Fruit fly (Drosophila melanogaster): ENCODE data around the gene CG42852.
A peak's percentile ranks its signal among the peaks of the same experiment; 100 is the strongest.

DNA sequence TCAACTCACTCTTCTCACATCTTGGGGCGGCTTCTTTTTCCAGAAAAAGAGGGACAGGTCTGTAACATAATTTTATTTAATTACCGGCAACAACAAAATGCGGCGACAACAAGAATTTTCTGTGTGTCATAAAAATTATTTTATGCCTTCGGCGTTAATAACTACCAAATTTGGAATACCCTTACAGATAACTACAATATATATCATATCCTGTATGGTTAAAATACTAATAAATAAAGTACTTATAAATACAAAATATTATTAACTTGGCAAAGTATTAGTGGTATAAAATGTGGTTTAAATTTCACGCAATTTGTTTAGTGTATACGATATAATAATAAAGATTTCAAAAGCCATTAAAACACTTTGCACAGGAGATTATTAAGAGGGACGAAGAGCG, 4.5 kb upstream of the CG42852 start:
- TF ChIP-seq dmrt93B (GFP tag; optimal IDR thresholded peaks at IDR 0.05) (no peak), OdsH (GFP tag; optimal IDR thresholded peaks at IDR 0.05) (no peak), lola (GFP tag; optimal IDR thresholded peaks at IDR 0.05) (no peak), psq (GFP tag; optimal IDR thresholded peaks at IDR 0.05) (no peak), foxo (GFP tag; optimal IDR thresholded peaks at IDR 0.05) (no peak), pan (optimal IDR thresholded peaks at IDR 0.05) (peak; percentile 26), Sp1 (GFP tag; optimal IDR thresholded peaks at IDR 0.05) (no peak), jim (GFP tag; optimal IDR thresholded peaks at IDR 0.05) (no peak)
